Fruit fly (Drosophila melanogaster): Measurements from ENCODE around the gene CG46399.

Gene CG46399

DNA sequence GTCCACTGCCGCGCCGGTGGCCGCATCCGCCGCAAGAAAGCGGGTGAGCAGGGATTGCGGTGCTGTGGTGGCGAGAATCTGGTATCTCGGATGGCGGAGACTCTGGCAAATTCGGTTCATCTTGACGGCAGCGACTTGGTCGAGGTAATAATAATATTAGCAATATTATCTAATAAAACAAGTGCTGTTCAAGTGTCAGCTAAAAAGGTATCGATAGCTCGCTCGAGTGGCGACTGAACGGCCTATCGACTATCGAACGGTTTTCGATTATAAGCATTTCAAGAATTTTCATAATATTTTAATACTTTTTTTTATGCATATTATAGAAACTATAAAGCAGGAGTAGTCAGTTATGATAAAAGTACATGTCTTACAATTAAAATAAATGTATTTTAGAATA, 21.1 kb upstream of the CG46399 start, which contains the start of gene Grx5:
Gene Grx5, minus strand, starts transcription at position 216 of the 400 bp plus-strand sequence.
- peak; percentile 47; the same call in 1 of the 3 replicates for TF ChIP-seq zen2 (GFP tag; IDR thresholded peaks at IDR 0.05; ENCODE audit: partially characterized antibody)
- no peak for TF ChIP-seq CG31224 (GFP tag; IDR thresholded peaks at IDR 0.05)
- TF ChIP-seq CG18476 (GFP tag; optimal IDR thresholded peaks at IDR 0.05) = no peak
- no peak for TF ChIP-seq Dip3 (GFP tag; optimal IDR thresholded peaks at IDR 0.05)
- no peak for TF ChIP-seq pnt (GFP tag; optimal IDR thresholded peaks at IDR 0.05)
- TF ChIP-seq CG14860 (GFP tag; IDR thresholded peaks at IDR 0.05; ENCODE audit: partially characterized antibody) = peak; percentile 46; the same call in 1 of the 3 replicates
- no peak for TF ChIP-seq CG12391 (tag; optimal IDR thresholded peaks at IDR 0.05)
- no peak for TF ChIP-seq CG16815 (GFP tag; optimal IDR thresholded peaks at IDR 0.05)
- TF ChIP-seq knrl (GFP tag; IDR thresholded peaks at IDR 0.05; ENCODE audit: partially characterized antibody) = peak; percentile 47; the same call in 2 of the 3 replicates
- peak; percentile 73 for TF ChIP-seq MESR4 (GFP tag; optimal IDR thresholded peaks at IDR 0.05)
- TF ChIP-seq CG18764 (GFP tag; optimal IDR thresholded peaks at IDR 0.05) = no peak
- TF ChIP-seq mld (GFP tag; IDR thresholded peaks at IDR 0.05; ENCODE audit: partially characterized antibody) = peak; percentile 59; the same call in 1 of the 3 replicates
- no peak for TF ChIP-seq Lim3 (GFP tag; IDR thresholded peaks at IDR 0.05)
- peak; percentile 4 for TF ChIP-seq CG2116 (GFP tag; optimal IDR thresholded peaks at IDR 0.05)
- TF ChIP-seq dpn (GFP tag; optimal IDR thresholded peaks at IDR 0.05) = no peak
- TF ChIP-seq CkIIα-i1 (GFP tag; IDR thresholded peaks at IDR 0.05) = no peak
- no peak for TF ChIP-seq slp2 (GFP tag; optimal IDR thresholded peaks at IDR 0.05)
- no peak for TF ChIP-seq dimm (GFP tag; IDR thresholded peaks at IDR 0.05)
- TF ChIP-seq klu (GFP tag; IDR thresholded peaks at IDR 0.05) = no peak
- no peak for TF ChIP-seq CG15514 (GFP tag; optimal IDR thresholded peaks at IDR 0.05)
- no peak for TF ChIP-seq CG2129 (GFP tag; IDR thresholded peaks at IDR 0.05; ENCODE audit: partially characterized antibody)
- peak; percentile 61; the same call in 1 of the 3 replicates for TF ChIP-seq HLH4C (GFP tag; IDR thresholded peaks at IDR 0.05; ENCODE audit: partially characterized antibody)
- TF ChIP-seq CG14050 (GFP tag; IDR thresholded peaks at IDR 0.05) = no peak
- no peak for TF ChIP-seq PHDP (tag; optimal IDR thresholded peaks at IDR 0.05)
- TF ChIP-seq tgo (GFP tag; IDR thresholded peaks at IDR 0.05) = no peak
- TF ChIP-seq Hmx (GFP tag; optimal IDR thresholded peaks at IDR 0.05) = no peak
- no peak for TF ChIP-seq CG10431 (GFP tag; optimal IDR thresholded peaks at IDR 0.05)
- no peak for TF ChIP-seq CG14667 (GFP tag; IDR thresholded peaks at IDR 0.05)
- no peak for TF ChIP-seq Ets65A (GFP tag)
- no peak for TF ChIP-seq CG10274 (GFP tag; optimal IDR thresholded peaks at IDR 0.05)
- no peak for TF ChIP-seq Mes4 (GFP tag; optimal IDR thresholded peaks at IDR 0.05)
- TF ChIP-seq CG17568 (GFP tag; optimal IDR thresholded peaks at IDR 0.05) = no peak
- TF ChIP-seq yki (optimal IDR thresholded peaks at IDR 0.05) = no peak
- no peak for TF ChIP-seq pros (GFP tag; optimal IDR thresholded peaks at IDR 0.05)
- peak; percentile 61 for TF ChIP-seq hbn (GFP tag; IDR thresholded peaks at IDR 0.05; ENCODE audit: partially characterized antibody)
- no peak for TF ChIP-seq CG6654 (GFP tag; optimal IDR thresholded peaks at IDR 0.05)
- TF ChIP-seq ham (GFP tag; IDR thresholded peaks at IDR 0.05) = no peak
- no peak for TF ChIP-seq CG9609 (GFP tag; optimal IDR thresholded peaks at IDR 0.05)
- no peak for TF ChIP-seq lov (optimal IDR thresholded peaks at IDR 0.05)
- no peak for TF ChIP-seq lov (GFP tag; IDR thresholded peaks at IDR 0.05)
- no peak for TF ChIP-seq Six4 (GFP tag; optimal IDR thresholded peaks at IDR 0.05)
- no peak for TF ChIP-seq otp (GFP tag; IDR thresholded peaks at IDR 0.05)
- no peak for TF ChIP-seq repo (GFP tag; optimal IDR thresholded peaks at IDR 0.05)
- no peak for TF ChIP-seq Fer2 (tag; optimal IDR thresholded peaks at IDR 0.05)
- peak; percentile 60 for TF ChIP-seq CG16813 (GFP tag; IDR thresholded peaks at IDR 0.05; ENCODE audit: partially characterized antibody)
- no peak for TF ChIP-seq Bteb2 (GFP tag; optimal IDR thresholded peaks at IDR 0.05)
- peak; percentile 62 for TF ChIP-seq BEAF-32 (GFP tag; optimal IDR thresholded peaks at IDR 0.05)
- no peak for TF ChIP-seq jumu (GFP tag; optimal IDR thresholded peaks at IDR 0.05)
- TF ChIP-seq Ssrp (tag; optimal IDR thresholded peaks at IDR 0.05) = no peak
- TF ChIP-seq pzg (GFP tag; optimal IDR thresholded peaks at IDR 0.05) = peak; percentile 19
- no peak for TF ChIP-seq grn (GFP tag; optimal IDR thresholded peaks at IDR 0.05)
- TF ChIP-seq CG3065 (GFP tag; optimal IDR thresholded peaks at IDR 0.05) = no peak
